Worm (Caenorhabditis elegans) whole organism, L1 larva: ENCODE measurements around the gene abhd-14.

ENCODE experiments used
- C04F5.9 ChIP-seq: sonication (generic microtip); optimal IDR thresholded peaks from 2 replicates; lab custom pipeline; 2016; ENCODE audit warnings: missing genetic modification characterization, missing compliant biosample characterization
- C16A3.4 ChIP-seq: fragments of 150-350 bp; optimal IDR thresholded peaks from 2 replicates; lab custom pipeline; 2014; ENCODE audit warnings: missing biosample characterization, missing genetic modification characterization
- Y116A8C.19 ChIP-seq: sonication (generic microtip); optimal IDR thresholded peaks from 2 replicates; lab custom pipeline; 2016; ENCODE audit warnings: missing compliant biosample characterization, missing genetic modification characterization, borderline replicate concordance
- aha-1 ChIP-seq: fragments of 150-350 bp; optimal IDR thresholded peaks from 2 replicates; lab custom pipeline; 2014; ENCODE audit warnings: missing biosample characterization, missing genetic modification characterization
- ama-1 ChIP-seq: fragments of 150-350 bp; optimal IDR thresholded peaks from 2 replicates; lab custom pipeline; 2014
- blmp-1 ChIP-seq: fragments of 150-350 bp; optimal IDR thresholded peaks from 2 replicates; lab custom pipeline; 2014; ENCODE audit warnings: missing biosample characterization, missing genetic modification characterization
- ceh-63 ChIP-seq: fragments of 200-800 bp; sonication (Bioruptor generic); optimal IDR thresholded peaks from 2 replicates; lab custom pipeline; 2018; ENCODE audit warnings: mild to moderate bottlenecking, missing genetic modification characterization, missing compliant biosample characterization
- ceh-82 ChIP-seq, 3 experiments: fragments of 150-350 bp in 1 of 3; sonication (generic microtip) in 2 of 3; optimal IDR thresholded peaks; 2 replicates each; lab custom pipeline; 2014 to 2017; ENCODE audit warnings: missing biosample characterization in 3 of 3, missing genetic modification characterization in 3 of 3
- ces-1 ChIP-seq: fragments of 150-350 bp; optimal IDR thresholded peaks from 2 replicates; lab custom pipeline; 2014; ENCODE audit warnings: missing biosample characterization, missing genetic modification reagents, missing genetic modification characterization
- dpl-1 ChIP-seq, 3 experiments: fragments of 150-350 bp in 2 of 3; sonication (generic microtip) in 1 of 3; optimal IDR thresholded peaks; 2 replicates each; lab custom pipeline; 2014 to 2017; ENCODE audit warnings: missing biosample characterization in 3 of 3, missing genetic modification characterization in 3 of 3, missing genetic modification reagents in 3 of 3
- efl-3 ChIP-seq: fragments of 200-800 bp; sonication (Bioruptor generic); optimal IDR thresholded peaks from 2 replicates; lab custom pipeline; 2018; ENCODE audit warnings: mild to moderate bottlenecking, missing genetic modification characterization, missing compliant biosample characterization
- egl-27 ChIP-seq, 2 experiments: fragments of 150-350 bp in 1 of 2; sonication (generic microtip); optimal IDR thresholded peaks; 3 replicates each; lab custom pipeline; 2017 to 2018; ENCODE audit warnings: missing biosample characterization in 2 of 2, missing genetic modification characterization in 2 of 2, missing genetic modification reagents in 2 of 2
- fkh-10 ChIP-seq: sonication (generic microtip); optimal IDR thresholded peaks from 2 replicates; lab custom pipeline; 2017; ENCODE audit warnings: missing biosample characterization, missing genetic modification reagents, missing genetic modification characterization
- fkh-8 ChIP-seq: sonication (generic microtip); optimal IDR thresholded peaks from 2 replicates; lab custom pipeline; 2016; ENCODE audit warnings: mild to moderate bottlenecking, missing genetic modification characterization, missing compliant biosample characterization
- fos-1 ChIP-seq: fragments of 150-350 bp; optimal IDR thresholded peaks from 2 replicates; lab custom pipeline; 2014; ENCODE audit warnings: missing biosample characterization, missing genetic modification characterization
- grh-1 ChIP-seq: fragments of 200-800 bp; sonication (Bioruptor generic); IDR thresholded peaks from 2 replicates; pipeline ENCODE4 v1.3.6; 2022; ENCODE audit warnings: missing genetic modification reagents, missing genetic modification characterization, missing compliant biosample characterization
- hpl-2 ChIP-seq: fragments of 150-350 bp; optimal IDR thresholded peaks from 2 replicates; lab custom pipeline; 2014; ENCODE audit warnings: missing biosample characterization, missing genetic modification reagents, missing genetic modification characterization
- lin-13 ChIP-seq: fragments of 150-350 bp; optimal IDR thresholded peaks from 2 replicates; lab custom pipeline; 2014; ENCODE audit warnings: missing biosample characterization, missing genetic modification reagents, missing genetic modification characterization
- lin-14 ChIP-seq: fragments of 200-800 bp; sonication (Bioruptor generic); optimal IDR thresholded peaks from 2 replicates; lab custom pipeline; 2018; ENCODE audit warnings: mild to moderate bottlenecking, missing genetic modification characterization, moderate library complexity, missing compliant biosample characterization
- lir-3 ChIP-seq: sonication (generic microtip); optimal IDR thresholded peaks from 2 replicates; lab custom pipeline; 2016; ENCODE audit warnings: mild to moderate bottlenecking, missing genetic modification characterization, moderate library complexity, missing compliant biosample characterization; ENCODE audit not compliant: poor library complexity
- lsy-2 ChIP-seq, 2 experiments: fragments of 150-350 bp; optimal IDR thresholded peaks; 2 replicates each; lab custom pipeline; 2014; ENCODE audit warnings: missing biosample characterization in 2 of 2, missing genetic modification characterization in 2 of 2
- mab-9 ChIP-seq: fragments of 200-800 bp; sonication (Bioruptor generic); IDR thresholded peaks from 2 replicates; pipeline ENCODE4 v1.3.6; 2022; ENCODE audit warnings: missing genetic modification reagents, missing genetic modification characterization, missing compliant biosample characterization
- mef-2 ChIP-seq: fragments of 150-350 bp; optimal IDR thresholded peaks from 2 replicates; lab custom pipeline; 2014; ENCODE audit warnings: missing biosample characterization, missing genetic modification characterization
- nhr-19 ChIP-seq: fragments of 200-800 bp; sonication (Bioruptor generic); conservative IDR thresholded peaks from 2 replicates; pipeline ENCODE4 v1.3.6; 2022; ENCODE audit warnings: missing genetic modification characterization, missing compliant biosample characterization
- nhr-20 ChIP-seq: sonication (generic microtip); optimal IDR thresholded peaks from 2 replicates; lab custom pipeline; 2016; ENCODE audit warnings: mild to moderate bottlenecking, missing genetic modification characterization, missing compliant biosample characterization
- nhr-28 ChIP-seq: fragments of 150-350 bp; optimal IDR thresholded peaks from 2 replicates; lab custom pipeline; 2014; ENCODE audit warnings: missing biosample characterization, missing genetic modification characterization
- nhr-47 ChIP-seq: sonication (generic microtip); optimal IDR thresholded peaks from 2 replicates; lab custom pipeline; 2016; ENCODE audit warnings: mild to moderate bottlenecking, missing genetic modification characterization, moderate library complexity, missing compliant biosample characterization
- nhr-84 ChIP-seq: sonication (generic microtip); optimal IDR thresholded peaks from 2 replicates; lab custom pipeline; 2017; ENCODE audit warnings: missing biosample characterization, missing genetic modification characterization
- nhr-85 ChIP-seq: sonication (generic microtip); peaks from one replicate; lab custom pipeline; 2016; ENCODE audit warnings: missing genetic modification characterization, inconsistent platforms, missing compliant biosample characterization
- pag-3 ChIP-seq: sonication (generic microtip); optimal IDR thresholded peaks from 2 replicates; lab custom pipeline; 2017; ENCODE audit warnings: missing genetic modification characterization, mild to moderate bottlenecking, missing compliant biosample characterization, antibody characterized with exemption, borderline replicate concordance; ENCODE audit not compliant: insufficient read depth
- pax-3 ChIP-seq: fragments of 200-800 bp; sonication (Bioruptor generic); optimal IDR thresholded peaks from 2 replicates; lab custom pipeline; 2018; ENCODE audit warnings: mild to moderate bottlenecking, missing genetic modification characterization, moderate library complexity, missing compliant biosample characterization
- pqm-1 ChIP-seq: sonication (generic microtip); optimal IDR thresholded peaks from 3 replicates; lab custom pipeline; 2017; ENCODE audit warnings: missing biosample characterization, missing genetic modification characterization
- rnt-1 ChIP-seq: sonication (generic microtip); optimal IDR thresholded peaks from 2 replicates; lab custom pipeline; 2016; ENCODE audit warnings: mild to moderate bottlenecking, missing genetic modification characterization, moderate library complexity, missing compliant biosample characterization
- skn-1 ChIP-seq: fragments of 150-350 bp; optimal IDR thresholded peaks from 2 replicates; lab custom pipeline; 2014; ENCODE audit warnings: missing biosample characterization, missing genetic modification characterization
- snpc-4 ChIP-seq: fragments of 150-350 bp; optimal IDR thresholded peaks from 2 replicates; lab custom pipeline; 2014; ENCODE audit warnings: missing biosample characterization, missing genetic modification characterization
- swsn-7 ChIP-seq: sonication (generic microtip); optimal IDR thresholded peaks from 2 replicates; lab custom pipeline; 2016; ENCODE audit warnings: missing genetic modification characterization, missing compliant biosample characterization
- tbx-2 ChIP-seq: sonication (generic microtip); optimal IDR thresholded peaks from 2 replicates; lab custom pipeline; 2016; ENCODE audit warnings: missing genetic modification characterization, missing compliant biosample characterization
- tlp-1 ChIP-seq: fragments of 150-350 bp; optimal IDR thresholded peaks from 2 replicates; lab custom pipeline; 2014; ENCODE audit warnings: missing biosample characterization, missing genetic modification characterization
- unc-130 ChIP-seq: fragments of 150-350 bp; optimal IDR thresholded peaks from 2 replicates; lab custom pipeline; 2017; ENCODE audit warnings: missing biosample characterization, missing genetic modification characterization, inconsistent platforms
- unc-30 ChIP-seq: sonication (generic microtip); optimal IDR thresholded peaks from 2 replicates; lab custom pipeline; 2017; ENCODE audit warnings: missing biosample characterization, missing genetic modification characterization
- vab-15 ChIP-seq: sonication (generic microtip); optimal IDR thresholded peaks from 2 replicates; lab custom pipeline; 2017; ENCODE audit warnings: missing genotype, mild to moderate bottlenecking, missing genetic modification characterization, missing compliant biosample characterization
- xbp-1 ChIP-seq: sonication (generic microtip); optimal IDR thresholded peaks from 2 replicates; lab custom pipeline; 2016; ENCODE audit warnings: missing genetic modification characterization, missing compliant biosample characterization
- zag-1 ChIP-seq: fragments of 150-350 bp; optimal IDR thresholded peaks from 2 replicates; lab custom pipeline; 2014; ENCODE audit warnings: missing biosample characterization, missing genetic modification characterization
- zip-4 ChIP-seq: fragments of 200-800 bp; sonication (Bioruptor generic); optimal IDR thresholded peaks from 2 replicates; lab custom pipeline; 2018; ENCODE audit warnings: mild to moderate bottlenecking, missing genetic modification characterization, moderate library complexity, missing compliant biosample characterization
- ztf-4 ChIP-seq: fragments of 150-350 bp; optimal IDR thresholded peaks from 2 replicates; lab custom pipeline; 2014; ENCODE audit warnings: missing biosample characterization, missing genetic modification characterization

Gene abhd-14

ce11 chrIV:1000441-1000840 is 29.4 kb downstream of the abhd-14 start:
- TF ChIP-seq blmp-1 (tag; lab: Kevin White, UChicago), result no peak
- no peak for TF ChIP-seq snpc-4 (tag; lab: Kevin White, UChicago)

- TF ChIP-seq vab-15 (tag; lab: Kevin White, UChicago) (no peak), tbx-2 (no peak), lin-14 (GFP tag; lab: Kevin White, UChicago) (no peak), pax-3 (tag; lab: Kevin White, UChicago) (no peak), grh-1 (no peak), aha-1 (tag; lab: Kevin White, UChicago) (no peak), nhr-85 (no peak), nhr-28 (tag; lab: Kevin White, UChicago) (no peak), ceh-63 (GFP tag; lab: Kevin White, UChicago) (no peak), egl-27 (tag; optimal IDR thresholded peaks at IDR 0.05; lab: Kevin White, UChicago) (no peak)
- TF ChIP-seq, all 84 proteins: peak for 0
Measured at ce11 chrIV:999675-1000074, 30.2 kb downstream of the abhd-14 start.

ce11 chrIV:998914-999313 is 30.9 kb downstream of the abhd-14 start, which contains the start of gene Y55F3AM.5:
TSS of gene Y55F3AM.5 (plus strand) at chrIV:999214.
- no peak for TF ChIP-seq blmp-1 (tag; lab: Kevin White, UChicago)
- TF ChIP-seq lin-13 (GFP tag; lab: Kevin White, UChicago), result no peak
- no peak for TF ChIP-seq nhr-84 (tag; lab: Kevin White, UChicago)
- TF ChIP-seq C16A3.4 (tag; lab: Kevin White, UChicago), result no peak
- no peak for TF ChIP-seq ama-1 (lab: Kevin White, UChicago)
- no peak for TF ChIP-seq fkh-8 (tag; lab: Kevin White, UChicago)

- TF ChIP-seq pqm-1 (no peak), nhr-19 (GFP tag; lab: Robert Waterston, UW) (peak; percentile 38), ces-1 (GFP tag; lab: Kevin White, UChicago) (no peak), nhr-20 (tag; lab: Kevin White, UChicago) (peak; percentile 13), ztf-4 (tag; lab: Kevin White, UChicago) (no peak), rnt-1 (tag; lab: Kevin White, UChicago) (no peak), unc-30 (tag; lab: Kevin White, UChicago) (no peak), lin-13 (GFP tag; lab: Kevin White, UChicago) (no peak), hpl-2 (GFP tag; lab: Kevin White, UChicago) (no peak), lin-14 (GFP tag; lab: Kevin White, UChicago) (no peak), nhr-47 (no peak), unc-130 (tag; lab: Kevin White, UChicago) (no peak), efl-3 (no peak), mab-9 (GFP tag; lab: Robert Waterston, UW) (no peak), pag-3 (tag; lab: Kevin White, UChicago) (no peak), fkh-10 (GFP tag; lab: Kevin White, UChicago) (no peak), tbx-2 (peak; percentile 15), ceh-82 (tag; optimal IDR thresholded peaks at IDR 0.05; lab: Kevin White, UChicago) (peak in 1 of 3 experiments; percentile 13), lsy-2 (tag; optimal IDR thresholded peaks at IDR 0.05; lab: Kevin White, UChicago) (peak; percentile 36 to 59), zip-4 (no peak), lir-3 (no peak), dpl-1 (GFP tag; optimal IDR thresholded peaks at IDR 0.05; lab: Kevin White, UChicago) (peak; percentile 87 to 89 (median 88)), C04F5.9 (tag; lab: Kevin White, UChicago) (no peak), zag-1 (tag; lab: Kevin White, UChicago) (no peak), aha-1 (tag; lab: Kevin White, UChicago) (no peak), tlp-1 (tag; lab: Kevin White, UChicago) (no peak), C16A3.4 (tag; lab: Kevin White, UChicago) (peak; percentile 7), Y116A8C.19 (tag; lab: Kevin White, UChicago) (no peak), mef-2 (tag; lab: Kevin White, UChicago) (no peak), fos-1 (tag; lab: Kevin White, UChicago) (no peak), xbp-1 (peak; percentile 41), swsn-7 (tag; lab: Kevin White, UChicago) (peak; percentile 15), skn-1 (tag; lab: Kevin White, UChicago) (peak; percentile 32)
Measured at ce11 chrIV:991647-992400, 38.0 kb downstream of the abhd-14 start, which contains the start of gene lep-2. TSS of gene lep-2 (plus strand) at chrIV:992283.
